Worm (Caenorhabditis elegans) whole organism, L2 larva: ENCODE results near the gene lin-36.

ENCODE experiments used
- C34F6.9 ChIP-seq: fragments of 150-350 bp; optimal IDR thresholded peaks from 2 replicates; lab custom pipeline; 2014; ENCODE audit warnings: missing biosample characterization, missing genetic modification characterization
- F13H6.1 ChIP-seq: sonication (generic microtip); optimal IDR thresholded peaks from 2 replicates; lab custom pipeline; 2016; ENCODE audit warnings: missing genetic modification characterization, missing compliant biosample characterization
- ZK546.5 ChIP-seq: sonication (generic microtip); optimal IDR thresholded peaks from 2 replicates; lab custom pipeline; 2017; ENCODE audit warnings: missing biosample characterization, missing genetic modification characterization
- alr-1 ChIP-seq: fragments of 150-350 bp; optimal IDR thresholded peaks from 2 replicates; lab custom pipeline; 2014; ENCODE audit warnings: missing biosample characterization, missing genetic modification characterization
- ama-1 ChIP-seq: fragments of 150-350 bp; optimal IDR thresholded peaks from 2 replicates; lab custom pipeline; 2018; ENCODE audit warnings: inconsistent platforms
- ceh-16 ChIP-seq: fragments of 150-350 bp; optimal IDR thresholded peaks from 2 replicates; lab custom pipeline; 2014; ENCODE audit warnings: missing biosample characterization, missing genetic modification characterization
- ceh-82 ChIP-seq: fragments of 150-350 bp; optimal IDR thresholded peaks from 2 replicates; lab custom pipeline; 2014; ENCODE audit warnings: missing biosample characterization, missing genetic modification characterization
- crh-2 ChIP-seq: sonication (generic microtip); optimal IDR thresholded peaks from 2 replicates; lab custom pipeline; 2017; ENCODE audit warnings: missing biosample characterization, missing genetic modification characterization
- dmd-4 ChIP-seq: sonication (generic microtip); optimal IDR thresholded peaks from 2 replicates; lab custom pipeline; 2017; ENCODE audit warnings: missing biosample characterization, missing genetic modification characterization
- fos-1 ChIP-seq: fragments of 150-350 bp; optimal IDR thresholded peaks from 2 replicates; lab custom pipeline; 2014; ENCODE audit warnings: missing biosample characterization, missing genetic modification characterization
- gmeb-1 ChIP-seq: fragments of 150-350 bp; optimal IDR thresholded peaks from 2 replicates; lab custom pipeline; 2014; ENCODE audit warnings: missing biosample characterization, missing genetic modification characterization
- lin-11 ChIP-seq: fragments of 150-350 bp; sonication (generic microtip); optimal IDR thresholded peaks from 2 replicates; lab custom pipeline; 2014; ENCODE audit warnings: missing biosample characterization, missing genetic modification characterization, inconsistent platforms, mixed read lengths
- lin-13 ChIP-seq: fragments of 150-350 bp; optimal IDR thresholded peaks from 2 replicates; lab custom pipeline; 2014; ENCODE audit warnings: missing biosample characterization, missing genetic modification reagents, missing genetic modification characterization
- lin-39 ChIP-seq: fragments of 150-350 bp; optimal IDR thresholded peaks from 2 replicates; lab custom pipeline; 2014; ENCODE audit warnings: missing biosample characterization, missing genetic modification reagents, missing genetic modification characterization
- lsy-2 ChIP-seq, 2 experiments: fragments of 150-350 bp in 1 of 2; sonication (generic microtip) in 1 of 2; optimal IDR thresholded peaks; 2 replicates each; lab custom pipeline; 2014 to 2017; ENCODE audit warnings: missing biosample characterization in 2 of 2, missing genetic modification characterization in 2 of 2
- mbf-1 ChIP-seq: sonication (generic microtip); optimal IDR thresholded peaks from 2 replicates; lab custom pipeline; 2017; ENCODE audit warnings: missing biosample characterization, missing genetic modification characterization
- mdl-1 ChIP-seq, 2 experiments: fragments of 150-350 bp in 1 of 2; sonication (generic microtip) in 1 of 2; optimal IDR thresholded peaks; 2 replicates each; lab custom pipeline; 2017; ENCODE audit warnings: missing biosample characterization in 2 of 2, missing genetic modification characterization in 2 of 2
- nhr-129 ChIP-seq: fragments of 150-350 bp; optimal IDR thresholded peaks from 2 replicates; lab custom pipeline; 2014; ENCODE audit warnings: missing biosample characterization, missing genetic modification characterization
- nhr-21 ChIP-seq: fragments of 150-350 bp; optimal IDR thresholded peaks from 2 replicates; lab custom pipeline; 2014; ENCODE audit warnings: missing biosample characterization, missing genetic modification characterization
- nhr-23 ChIP-seq: fragments of 150-350 bp; optimal IDR thresholded peaks from 2 replicates; lab custom pipeline; 2014; ENCODE audit warnings: missing biosample characterization, missing genetic modification reagents, missing genetic modification characterization
- nhr-237 ChIP-seq: fragments of 150-350 bp; optimal IDR thresholded peaks from 2 replicates; lab custom pipeline; 2014; ENCODE audit warnings: missing biosample characterization, missing genetic modification characterization
- nhr-77 ChIP-seq: fragments of 150-350 bp; optimal IDR thresholded peaks from 2 replicates; lab custom pipeline; 2014; ENCODE audit warnings: missing biosample characterization, missing genetic modification characterization
- skn-1 ChIP-seq: sonication (generic microtip); optimal IDR thresholded peaks from 2 replicates; lab custom pipeline; 2017; ENCODE audit warnings: missing biosample characterization, missing genetic modification characterization
- sma-9 ChIP-seq, 2 experiments: fragments of 150-350 bp in 1 of 2; sonication (generic microtip) in 1 of 2; optimal IDR thresholded peaks; 2 replicates each; lab custom pipeline; 2014 to 2016; ENCODE audit warnings: missing genetic modification characterization in 2 of 2, mild to moderate bottlenecking in 1 of 2, missing biosample characterization in 1 of 2, missing compliant biosample characterization in 1 of 2, missing genetic modification reagents in 1 of 2, moderate library complexity in 1 of 2
- snpc-4 ChIP-seq: fragments of 150-350 bp; optimal IDR thresholded peaks from 2 replicates; lab custom pipeline; 2014; ENCODE audit warnings: missing biosample characterization, missing genetic modification characterization
- unc-39 ChIP-seq: fragments of 150-350 bp; optimal IDR thresholded peaks from 2 replicates; lab custom pipeline; 2014; ENCODE audit warnings: missing biosample characterization, missing genetic modification characterization
- unc-55 ChIP-seq: fragments of 150-350 bp; sonication (generic microtip); optimal IDR thresholded peaks from 3 replicates; lab custom pipeline; 2014; ENCODE audit warnings: missing biosample characterization, missing genetic modification reagents, missing genetic modification characterization
- ztf-11 ChIP-seq: sonication (generic microtip); optimal IDR thresholded peaks from 2 replicates; lab custom pipeline; 2017; ENCODE audit warnings: missing biosample characterization, missing genetic modification characterization
- ztf-4 ChIP-seq: fragments of 150-350 bp; optimal IDR thresholded peaks from 2 replicates; lab custom pipeline; 2014; ENCODE audit warnings: missing biosample characterization, missing genetic modification characterization

lin-36 gene

DNA sequence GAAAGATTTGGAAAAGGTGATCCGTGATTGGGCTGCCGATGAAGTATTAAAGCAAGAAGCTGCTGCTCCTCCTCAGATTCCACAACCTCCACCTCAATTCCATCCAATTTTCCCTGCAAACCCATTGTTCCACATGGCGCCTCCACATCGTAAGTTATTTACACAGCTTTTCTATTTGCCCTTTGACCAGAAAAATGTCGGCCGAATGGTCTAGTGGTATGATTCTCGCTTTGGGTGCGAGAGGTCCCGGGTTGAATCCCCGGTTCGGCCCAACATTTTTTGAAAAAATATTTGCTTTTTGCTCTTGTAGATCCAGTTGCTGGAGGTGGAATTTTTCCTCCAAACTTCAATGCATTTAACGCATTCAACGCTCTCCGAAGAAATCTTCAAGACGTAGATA, 48.5 kb upstream of the lin-36 start:
- no peak for TF ChIP-seq unc-39 (tag; lab: Kevin White, UChicago)
- TF ChIP-seq snpc-4 (tag; lab: Kevin White, UChicago): peak; percentile 38
- peak; percentile 6 for TF ChIP-seq nhr-129 (tag; lab: Kevin White, UChicago)

DNA sequence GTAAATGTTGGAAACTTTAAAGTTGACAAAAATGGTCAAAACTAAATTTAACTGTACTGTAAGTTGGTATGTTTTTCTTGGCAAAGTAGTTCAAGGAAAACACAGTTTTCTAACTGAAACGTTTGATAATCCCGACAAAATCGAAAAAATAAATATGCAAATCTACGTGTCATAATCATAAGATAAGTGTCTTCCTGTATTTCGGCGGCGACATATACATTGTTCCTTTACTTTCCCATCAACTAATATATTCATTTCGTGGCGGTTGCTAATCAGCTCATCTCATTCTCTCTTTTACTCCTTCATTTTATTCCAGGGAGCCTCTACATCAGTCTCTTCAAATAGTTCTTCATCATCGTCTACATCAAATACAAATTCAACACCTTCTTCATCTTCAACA, 47.1 kb upstream of the lin-36 start:
- TF ChIP-seq nhr-21: no peak
- no peak for TF ChIP-seq unc-55
- no peak for TF ChIP-seq F13H6.1 (tag; lab: Kevin White, UChicago)
- TF ChIP-seq unc-39 (tag; lab: Kevin White, UChicago): no peak
- TF ChIP-seq mdl-1 (tag; optimal IDR thresholded peaks at IDR 0.05; lab: Kevin White, UChicago): no peak
- no peak for TF ChIP-seq ceh-16 (tag; lab: Kevin White, UChicago)
- TF ChIP-seq, all 48 proteins: peak for 0

DNA sequence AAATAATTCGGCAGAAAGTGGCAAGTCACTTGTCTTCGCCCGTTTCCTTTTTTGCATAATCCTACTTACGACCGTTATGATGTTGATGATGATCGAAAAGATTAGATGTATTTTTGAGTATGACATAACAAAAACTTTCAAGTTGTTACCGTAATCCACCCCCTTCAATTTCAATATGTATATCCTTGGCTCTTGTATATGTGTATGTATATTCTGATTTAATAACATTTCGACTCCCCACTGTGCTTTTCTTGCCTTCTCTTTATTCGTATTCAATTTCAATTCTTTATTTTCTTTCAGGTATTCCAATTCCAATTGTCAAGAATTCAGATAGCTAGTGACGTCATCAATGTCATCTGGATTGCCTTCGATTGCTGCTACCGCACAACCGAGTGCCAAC, 46.3 kb upstream of the lin-36 start, which contains the start of gene pros-1:
Gene pros-1, plus strand, starts transcription at position 301 of the 400 bp plus-strand sequence.
- TF ChIP-seq skn-1 (tag; lab: Kevin White, UChicago) (no peak), fos-1 (no peak), ceh-82 (no peak)

DNA sequence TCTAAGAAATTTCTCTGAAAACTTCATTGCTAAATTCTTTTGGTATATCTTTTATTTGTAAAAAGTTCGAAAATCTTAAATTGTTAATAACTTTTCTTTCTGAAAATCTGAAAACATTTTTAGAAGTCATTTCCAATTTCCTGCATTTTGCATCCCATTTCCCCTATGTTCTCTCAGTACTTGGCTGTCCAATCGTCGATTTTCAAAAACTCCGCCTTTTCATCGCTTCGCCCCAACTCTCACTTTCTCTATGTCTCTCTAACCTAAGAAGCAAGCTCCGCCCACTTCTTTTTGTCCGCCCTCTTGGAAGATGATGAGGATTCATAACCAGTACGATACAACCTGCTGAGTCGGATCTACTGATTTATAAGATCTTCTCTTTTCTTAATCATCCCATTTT, 44.4 kb upstream of the lin-36 start:
- TF ChIP-seq sma-9 (GFP tag; optimal IDR thresholded peaks at IDR 0.05; lab: Kevin White, UChicago): no peak
- TF ChIP-seq sma-9 (tag; optimal IDR thresholded peaks at IDR 0.05; lab: Kevin White, UChicago): no peak
- peak in 1 of 2 experiments; percentile 42 for TF ChIP-seq lsy-2 (tag; optimal IDR thresholded peaks at IDR 0.05; lab: Kevin White, UChicago)

DNA sequence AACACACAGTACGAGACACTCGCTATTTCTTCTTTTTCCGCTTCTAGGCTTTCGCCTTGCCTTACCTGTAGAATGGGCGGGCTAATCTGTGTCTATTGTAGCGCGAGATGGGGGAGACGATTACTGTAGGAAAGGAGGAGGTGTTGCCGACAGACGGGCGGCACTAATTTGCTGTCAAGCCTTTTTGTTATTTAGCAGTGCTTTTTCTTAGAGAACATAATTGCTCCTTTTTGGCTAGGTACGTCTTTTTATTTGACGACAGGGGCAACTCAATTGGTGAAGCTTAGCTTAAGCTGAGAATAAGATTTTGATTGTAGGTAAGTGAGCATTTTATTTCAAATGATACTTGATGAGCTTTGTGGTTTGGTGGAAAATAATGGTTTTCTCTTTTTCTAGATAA, 43.0 kb upstream of the lin-36 start:
- TF ChIP-seq ZK546.5 (tag; lab: Kevin White, UChicago) (no peak), nhr-23 (tag; lab: Kevin White, UChicago) (no peak), snpc-4 (tag; lab: Kevin White, UChicago) (no peak), lin-39 (tag; lab: Kevin White, UChicago) (no peak)

DNA sequence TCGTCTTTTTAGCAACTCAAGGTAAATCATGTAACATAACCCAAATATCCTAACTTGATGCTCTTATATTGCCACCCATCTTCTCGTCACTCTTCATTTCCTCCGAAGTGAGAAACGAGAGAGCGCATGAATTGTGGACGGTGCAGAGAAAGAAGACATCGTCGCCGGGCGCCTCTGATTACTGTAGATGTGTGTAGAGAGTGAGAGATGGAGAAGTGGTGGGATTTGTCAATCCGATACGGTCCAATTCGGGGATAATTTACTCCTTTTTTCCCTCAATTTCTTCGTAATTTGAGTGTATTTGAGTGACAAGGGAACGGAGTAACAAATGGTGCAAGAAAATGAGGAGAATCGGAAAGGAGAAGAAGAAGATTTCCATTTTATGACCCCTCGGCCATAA, 40.4 kb upstream of the lin-36 start:
- no peak for TF ChIP-seq lin-13 (GFP tag; lab: Kevin White, UChicago)
- TF ChIP-seq ztf-4 (tag; lab: Kevin White, UChicago): no peak
- TF ChIP-seq nhr-129 (tag; lab: Kevin White, UChicago): no peak
- no peak for TF ChIP-seq alr-1 (tag; lab: Kevin White, UChicago)
- no peak for TF ChIP-seq lin-11 (tag; lab: Kevin White, UChicago)
- TF ChIP-seq lsy-2 (tag; optimal IDR thresholded peaks at IDR 0.05; lab: Kevin White, UChicago): peak in 1 of 2 experiments; percentile 12
- no peak for TF ChIP-seq nhr-237 (tag; lab: Kevin White, UChicago)

DNA sequence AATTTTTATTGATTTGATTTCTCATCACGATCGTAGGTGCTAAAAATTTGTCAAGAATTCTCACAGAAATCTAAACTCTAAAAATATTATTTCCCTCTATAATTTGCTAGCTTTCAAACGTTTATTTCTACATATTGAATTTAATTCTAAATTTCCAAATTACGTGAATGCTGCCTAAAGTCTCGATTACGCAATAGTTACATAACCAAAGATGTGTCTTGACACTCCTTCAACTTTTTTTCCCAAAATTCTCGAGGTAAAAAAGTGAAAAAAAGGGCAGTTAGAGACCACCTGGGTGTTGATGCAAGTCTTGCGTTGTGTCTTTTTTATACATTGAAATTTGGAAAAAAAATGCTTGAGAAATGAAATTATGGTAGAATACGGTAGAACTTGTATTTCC, 31.2 kb upstream of the lin-36 start:
- no peak for TF ChIP-seq nhr-129 (tag; lab: Kevin White, UChicago)
- TF ChIP-seq ceh-82: no peak
- no peak for TF ChIP-seq F13H6.1 (tag; lab: Kevin White, UChicago)
- no peak for TF ChIP-seq sma-9 (GFP tag; optimal IDR thresholded peaks at IDR 0.05; lab: Kevin White, UChicago)
- TF ChIP-seq sma-9 (tag; optimal IDR thresholded peaks at IDR 0.05; lab: Kevin White, UChicago): no peak
- TF ChIP-seq lsy-2 (tag; optimal IDR thresholded peaks at IDR 0.05; lab: Kevin White, UChicago): no peak
- TF ChIP-seq crh-2: no peak
- no peak for TF ChIP-seq nhr-237 (tag; lab: Kevin White, UChicago)
- TF ChIP-seq ztf-4 (tag; lab: Kevin White, UChicago): no peak
- no peak for TF ChIP-seq mdl-1 (tag; optimal IDR thresholded peaks at IDR 0.05; lab: Kevin White, UChicago)
- TF ChIP-seq ztf-11 (tag; lab: Kevin White, UChicago): no peak
- no peak for TF ChIP-seq nhr-77 (tag; lab: Kevin White, UChicago)
- no peak for TF ChIP-seq lin-11 (tag; lab: Kevin White, UChicago)
- TF ChIP-seq ama-1: no peak
- no peak for TF ChIP-seq fos-1
- TF ChIP-seq C34F6.9: no peak
- no peak for TF ChIP-seq unc-55
- no peak for TF ChIP-seq dmd-4
- TF ChIP-seq gmeb-1: no peak
- no peak for TF ChIP-seq mbf-1 (tag; lab: Kevin White, UChicago)
- TF ChIP-seq alr-1 (tag; lab: Kevin White, UChicago): no peak
